Worm (Caenorhabditis elegans) whole organism, late embryonic: ENCODE results near the gene lgmn-1.
A peak's percentile ranks its signal among the peaks of the same experiment; 100 is the strongest.

Source experiments
- C08G9.2 ChIP-seq: sonication (generic microtip); optimal IDR thresholded peaks from 2 replicates; lab custom pipeline; 2016; ENCODE audit warnings: mild to moderate bottlenecking, missing genetic modification characterization, moderate library complexity, missing compliant biosample characterization
- C38D4.7 ChIP-seq: fragments of 200-800 bp; sonication (Bioruptor generic); optimal IDR thresholded peaks from 2 replicates; lab custom pipeline; 2018; ENCODE audit warnings: mild to moderate bottlenecking, missing genetic modification characterization, moderate library complexity, missing compliant biosample characterization
- K02D7.2 ChIP-seq: sonication (generic microtip); optimal IDR thresholded peaks from 2 replicates; lab custom pipeline; 2017; ENCODE audit warnings: mild to moderate bottlenecking, missing genetic modification characterization, missing compliant biosample characterization
- K09A11.1 ChIP-seq: sonication (generic microtip); optimal IDR thresholded peaks from 2 replicates; lab custom pipeline; 2017; ENCODE audit warnings: antibody characterized with exemption, mild to moderate bottlenecking, missing genetic modification characterization, missing compliant biosample characterization; ENCODE audit not compliant: insufficient read depth
- ahr-1 ChIP-seq: sonication (generic microtip); optimal IDR thresholded peaks from 2 replicates; lab custom pipeline; 2016; ENCODE audit warnings: missing genetic modification characterization, missing compliant biosample characterization
- ama-1 ChIP-seq: fragments of 150-350 bp; optimal IDR thresholded peaks from 2 replicates; lab custom pipeline; 2014
- ceh-19 ChIP-seq: fragments of 200-800 bp; sonication (Bioruptor generic); optimal IDR thresholded peaks from 2 replicates; lab custom pipeline; 2018; ENCODE audit warnings: mild to moderate bottlenecking, missing genetic modification characterization, missing compliant biosample characterization
- ceh-2 ChIP-seq: sonication (generic microtip); optimal IDR thresholded peaks from 2 replicates; lab custom pipeline; 2016; ENCODE audit warnings: missing genotype, missing genetic modification characterization, missing compliant biosample characterization
- ceh-22 ChIP-seq: sonication (generic microtip); optimal IDR thresholded peaks from 2 replicates; lab custom pipeline; 2017; ENCODE audit warnings: missing biosample characterization, missing genetic modification characterization
- ceh-45 ChIP-seq: fragments of 200-800 bp; sonication (Bioruptor generic); IDR thresholded peaks from 2 replicates; pipeline ENCODE4 v1.3.6; 2022; ENCODE audit warnings: missing genetic modification reagents, missing genetic modification characterization, missing compliant biosample characterization
- ceh-9 ChIP-seq: sonication (generic microtip); optimal IDR thresholded peaks from 2 replicates; lab custom pipeline; 2016; ENCODE audit warnings: mild to moderate bottlenecking, missing genetic modification characterization, inconsistent platforms, missing compliant biosample characterization
- che-1 ChIP-seq: sonication (generic microtip); optimal IDR thresholded peaks from 2 replicates; lab custom pipeline; 2016; ENCODE audit warnings: mild to moderate bottlenecking, missing genetic modification characterization, missing compliant biosample characterization
- dve-1 ChIP-seq: sonication (generic microtip); optimal IDR thresholded peaks from 2 replicates; lab custom pipeline; 2017; ENCODE audit warnings: antibody characterized with exemption, mild to moderate bottlenecking, missing genetic modification characterization, missing compliant biosample characterization
- elt-2 ChIP-seq: sonication (generic microtip); optimal IDR thresholded peaks from 2 replicates; lab custom pipeline; 2016; ENCODE audit warnings: missing genetic modification reagents, missing genetic modification characterization, missing compliant biosample characterization
- ets-4 ChIP-seq: sonication (generic microtip); optimal IDR thresholded peaks from 2 replicates; lab custom pipeline; 2016; ENCODE audit warnings: missing genetic modification characterization, missing compliant biosample characterization
- fkh-10 ChIP-seq: fragments of 150-350 bp; optimal IDR thresholded peaks from 2 replicates; lab custom pipeline; 2014; ENCODE audit warnings: missing biosample characterization, missing genetic modification reagents, missing genetic modification characterization
- gmeb-2 ChIP-seq: sonication (generic microtip); optimal IDR thresholded peaks from 2 replicates; lab custom pipeline; 2016; ENCODE audit warnings: missing genetic modification characterization, inconsistent platforms, missing compliant biosample characterization
- hlh-30 ChIP-seq: sonication (generic microtip); optimal IDR thresholded peaks from 2 replicates; lab custom pipeline; 2017; ENCODE audit warnings: antibody characterized with exemption, missing genetic modification characterization, missing compliant biosample characterization; ENCODE audit not compliant: insufficient read depth
- hlh-6 ChIP-seq: sonication (generic microtip); optimal IDR thresholded peaks from 2 replicates; lab custom pipeline; 2016; ENCODE audit warnings: missing genotype, missing genetic modification characterization, missing compliant biosample characterization
- lin-11 ChIP-seq: fragments of 200-800 bp; sonication (Bioruptor generic); optimal IDR thresholded peaks from 2 replicates; lab custom pipeline; 2018; ENCODE audit warnings: mild to moderate bottlenecking, missing genetic modification characterization, missing compliant biosample characterization
- madf-2 ChIP-seq: sonication (generic microtip); optimal IDR thresholded peaks from 2 replicates; lab custom pipeline; 2017; ENCODE audit warnings: missing genetic modification characterization, missing compliant biosample characterization
- mec-3 ChIP-seq: sonication (generic microtip); optimal IDR thresholded peaks from 2 replicates; lab custom pipeline; 2016; ENCODE audit warnings: borderline replicate concordance, missing genetic modification characterization, missing compliant biosample characterization
- nfya-1 ChIP-seq: sonication (generic microtip); optimal IDR thresholded peaks from 2 replicates; lab custom pipeline; 2017; ENCODE audit warnings: missing genetic modification characterization, mild to moderate bottlenecking, missing compliant biosample characterization, antibody characterized with exemption, moderate library complexity
- nhr-232 ChIP-seq: sonication (generic microtip); optimal IDR thresholded peaks from 2 replicates; lab custom pipeline; 2016; ENCODE audit warnings: missing genetic modification characterization, missing compliant biosample characterization
- odd-2 ChIP-seq: sonication (generic microtip); optimal IDR thresholded peaks from 2 replicates; lab custom pipeline; 2017; ENCODE audit warnings: antibody characterized with exemption, mild to moderate bottlenecking, missing genetic modification characterization, missing compliant biosample characterization
- pat-9 ChIP-seq: fragments of 200-800 bp; sonication (Bioruptor generic); optimal IDR thresholded peaks from 2 replicates; lab custom pipeline; 2018; ENCODE audit warnings: mild to moderate bottlenecking, missing genetic modification characterization, moderate library complexity, missing compliant biosample characterization
- pha-4 ChIP-seq: fragments of 150-350 bp; optimal IDR thresholded peaks from 2 replicates; lab custom pipeline; 2018; ENCODE audit warnings: missing biosample characterization, missing genetic modification reagents, missing genetic modification characterization
- ref-2 ChIP-seq: sonication (generic microtip); optimal IDR thresholded peaks from 2 replicates; lab custom pipeline; 2016; ENCODE audit warnings: missing genetic modification characterization, missing compliant biosample characterization
- rnt-1 ChIP-seq: sonication (generic microtip); optimal IDR thresholded peaks from 2 replicates; lab custom pipeline; 2016; ENCODE audit warnings: missing genetic modification characterization, missing compliant biosample characterization
- sox-2 ChIP-seq: fragments of 200-800 bp; sonication (Bioruptor generic); IDR thresholded peaks from 2 replicates; pipeline ENCODE4 v1.3.6; 2022; ENCODE audit warnings: missing genetic modification reagents, missing genetic modification characterization, missing compliant biosample characterization
- sox-4 ChIP-seq: sonication (generic microtip); optimal IDR thresholded peaks from 2 replicates; lab custom pipeline; 2017; ENCODE audit warnings: mild to moderate bottlenecking, missing genetic modification characterization, inconsistent platforms, missing compliant biosample characterization
- tbx-2 ChIP-seq: sonication (generic microtip); optimal IDR thresholded peaks from 2 replicates; lab custom pipeline; 2016; ENCODE audit warnings: missing genetic modification characterization, missing compliant biosample characterization
- unc-3 ChIP-seq, 2 experiments: fragments of 200-800 bp in 1 of 2; sonication (Bioruptor generic) in 1 of 2; sonication (generic microtip) in 1 of 2; conservative IDR thresholded peaks in 1 of 2; optimal IDR thresholded peaks in 1 of 2; 2 replicates each; pipeline versions ENCODE4 v1.3.6 to Lab custom; 2016 to 2022; ENCODE audit warnings: missing compliant biosample characterization in 2 of 2, missing genetic modification characterization in 2 of 2, missing genetic modification reagents in 1 of 2
- zip-5 ChIP-seq: sonication (generic microtip); optimal IDR thresholded peaks from 2 replicates; lab custom pipeline; 2016; ENCODE audit warnings: missing genetic modification characterization, missing compliant biosample characterization

The lgmn-1 gene

ce11 chrV:12534941-12535340 is 22.1 kb downstream of the lgmn-1 start:
- TF ChIP-seq che-1 (tag; lab: Kevin White, UChicago), result no peak
- no peak for TF ChIP-seq C08G9.2 (tag; lab: Kevin White, UChicago)
- no peak for TF ChIP-seq ceh-9 (tag; lab: Kevin White, UChicago)
- no peak for TF ChIP-seq lin-11 (tag; lab: Kevin White, UChicago)
- no peak for TF ChIP-seq unc-3 (GFP tag; conservative IDR thresholded peaks at IDR 0.05; lab: Robert Waterston, UW)
- no peak for TF ChIP-seq unc-3 (tag; optimal IDR thresholded peaks at IDR 0.05; lab: Kevin White, UChicago)
- TF ChIP-seq pat-9, result no peak
- no peak for TF ChIP-seq rnt-1 (tag; lab: Kevin White, UChicago)
- no peak for TF ChIP-seq tbx-2 (tag; lab: Kevin White, UChicago)
- TF ChIP-seq, all 69 proteins: peak for 0

ce11 chrV:12536409-12537038 is 23.7 kb downstream of the lgmn-1 start:
- TF ChIP-seq K09A11.1 (no peak), elt-2 (tag; lab: Kevin White, UChicago) (no peak), dve-1 (tag; lab: Kevin White, UChicago) (no peak), gmeb-2 (no peak), nhr-232 (no peak)

- TF ChIP-seq C38D4.7 (GFP tag; lab: Kevin White, UChicago), result no peak
- TF ChIP-seq sox-2 (GFP tag; lab: Robert Waterston, UW), result no peak
- no peak for TF ChIP-seq K02D7.2 (tag; lab: Kevin White, UChicago)
- TF ChIP-seq hlh-6 (tag; lab: Kevin White, UChicago), result no peak
- no peak for TF ChIP-seq fkh-10 (GFP tag; lab: Kevin White, UChicago)
- no peak for TF ChIP-seq ceh-22 (tag; lab: Kevin White, UChicago)
- no peak for TF ChIP-seq sox-4 (tag; lab: Kevin White, UChicago)
- no peak for TF ChIP-seq madf-2 (tag; lab: Kevin White, UChicago)
- TF ChIP-seq K09A11.1, result no peak
- TF ChIP-seq nfya-1, result no peak
- TF ChIP-seq ahr-1 (tag; lab: Kevin White, UChicago), result no peak
- no peak for TF ChIP-seq odd-2 (tag; lab: Kevin White, UChicago)
- no peak for TF ChIP-seq ceh-2 (tag; lab: Kevin White, UChicago)
- TF ChIP-seq ama-1 (lab: Kevin White, UChicago), result no peak
- TF ChIP-seq unc-3 (GFP tag; conservative IDR thresholded peaks at IDR 0.05; lab: Robert Waterston, UW), result no peak
- no peak for TF ChIP-seq unc-3 (tag; optimal IDR thresholded peaks at IDR 0.05; lab: Kevin White, UChicago)
- TF ChIP-seq pha-4 (tag; lab: Kevin White, UChicago), result no peak
- TF ChIP-seq hlh-30 (tag; lab: Kevin White, UChicago), result no peak
- TF ChIP-seq ref-2 (tag; lab: Kevin White, UChicago), result no peak
- TF ChIP-seq C08G9.2 (tag; lab: Kevin White, UChicago), result no peak
Measured at ce11 chrV:12537505-12537904, 24.6 kb downstream of the lgmn-1 start.

ce11 chrV:12538984-12539852 is 26.4 kb downstream of the lgmn-1 start:
- TF ChIP-seq nhr-232 (no peak), ets-4 (tag; lab: Kevin White, UChicago) (no peak), unc-3 (GFP tag; conservative IDR thresholded peaks at IDR 0.05; lab: Robert Waterston, UW) (no peak), unc-3 (tag; optimal IDR thresholded peaks at IDR 0.05; lab: Kevin White, UChicago) (no peak), K09A11.1 (no peak), zip-5 (tag; lab: Kevin White, UChicago) (no peak), ref-2 (tag; lab: Kevin White, UChicago) (peak; percentile 36), mec-3 (tag; lab: Kevin White, UChicago) (no peak), ceh-19 (GFP tag; lab: Kevin White, UChicago) (no peak), ceh-45 (no peak)
